Fruit fly (Drosophila melanogaster) whole organism, embryonic: ENCODE data around the gene Pdxk.

Experiments
- Awh ChIP-seq: fragments of 200-800 bp; sonication (Bioruptor generic); IDR thresholded peaks from 2 replicates; pipeline ENCODE4, ENCODE4 v1.3.6; 2022; ENCODE audit warnings: missing biosample characterization, missing genetic modification characterization
- CG10321 ChIP-seq: fragments of 200-800 bp; sonication (Bioruptor generic); IDR thresholded peaks from 2 replicates; pipeline ENCODE4 v1.3.6; 2022; ENCODE audit warnings: missing biosample characterization, missing genetic modification characterization
- CG13287 ChIP-seq: fragments of 200-800 bp; sonication (Bioruptor generic); IDR thresholded peaks from 2 replicates; pipeline ENCODE4 v1.3.6; 2022; ENCODE audit warnings: missing biosample characterization, missing genetic modification characterization; ENCODE audit not compliant: partially characterized antibody
- CG15514 ChIP-seq: fragments of 200-800 bp; sonication (Bioruptor generic); optimal IDR thresholded peaks from 3 replicates; lab custom pipeline; 2017; ENCODE audit warnings: missing biosample characterization, missing genetic modification characterization, mild to moderate bottlenecking, moderate library complexity, missing genetic modification reagents
- CG17359 ChIP-seq: fragments of 200-800 bp; sonication (Bioruptor generic); optimal IDR thresholded peaks from 3 replicates; lab custom pipeline; 2018; ENCODE audit warnings: missing biosample characterization, mild to moderate bottlenecking, missing genetic modification characterization, moderate library complexity
- CG2120 ChIP-seq: fragments of 200-800 bp; sonication (Bioruptor generic); optimal IDR thresholded peaks from 3 replicates; lab custom pipeline; 2016; ENCODE audit warnings: missing biosample characterization, missing genetic modification characterization
- CG32767 ChIP-seq: fragments of 200-800 bp; sonication (Bioruptor generic); IDR thresholded peaks from 2 replicates; pipeline ENCODE4 v1.3.6; 2022; ENCODE audit warnings: missing biosample characterization, missing genetic modification characterization
- CG34224 ChIP-seq: fragments of 200-800 bp; sonication (Bioruptor generic); IDR thresholded peaks from 3 replicates; pipeline ENCODE4 v1.3.6; 2022; ENCODE audit warnings: missing biosample characterization, missing genetic modification characterization; ENCODE audit not compliant: partially characterized antibody
- CG4328 ChIP-seq: fragments of 200-800 bp; sonication (Bioruptor generic); optimal IDR thresholded peaks from 3 replicates; lab custom pipeline; 2017; ENCODE audit warnings: missing biosample characterization, missing genetic modification reagents, missing genetic modification characterization
- CG5180 ChIP-seq: fragments of 200-800 bp; sonication (Bioruptor generic); optimal IDR thresholded peaks from 3 replicates; lab custom pipeline; 2017; ENCODE audit warnings: missing biosample characterization, missing genetic modification characterization, mild to moderate bottlenecking, moderate library complexity, missing genetic modification reagents
- CG6765 ChIP-seq: fragments of 200-800 bp; sonication (Bioruptor generic); optimal IDR thresholded peaks from 3 replicates; lab custom pipeline; 2017; ENCODE audit warnings: missing biosample characterization, mild to moderate bottlenecking, missing genetic modification characterization
- CG6791 ChIP-seq: fragments of 200-800 bp; sonication (Bioruptor generic); IDR thresholded peaks from 3 replicates; pipeline ENCODE4 v1.3.6; 2022; ENCODE audit warnings: missing biosample characterization, missing genetic modification characterization; ENCODE audit not compliant: partially characterized antibody
- CG7963 ChIP-seq: fragments of 200-800 bp; sonication (Bioruptor generic); IDR thresholded peaks from 3 replicates; pipeline ENCODE4 v1.3.6; 2022; ENCODE audit warnings: missing biosample characterization, missing genetic modification characterization; ENCODE audit not compliant: partially characterized antibody
- CG8089 ChIP-seq: fragments of 200-800 bp; sonication (Bioruptor generic); optimal IDR thresholded peaks from 3 replicates; lab custom pipeline; 2016; ENCODE audit warnings: missing biosample characterization, missing genetic modification characterization
- CG9215 ChIP-seq: fragments of 200-800 bp; sonication (Bioruptor generic); IDR thresholded peaks from 2 replicates; pipeline ENCODE4 v1.3.6; 2022; ENCODE audit warnings: missing biosample characterization, missing genetic modification characterization
- CG9437 ChIP-seq: fragments of 200-800 bp; sonication (Bioruptor generic); optimal IDR thresholded peaks from 2 replicates; lab custom pipeline; 2018; ENCODE audit warnings: missing biosample characterization, mild to moderate bottlenecking, missing genetic modification characterization
- CG9876 ChIP-seq: fragments of 200-800 bp; sonication (Bioruptor generic); optimal IDR thresholded peaks from 2 replicates; lab custom pipeline; 2016; ENCODE audit warnings: missing biosample characterization, missing genetic modification characterization
- Chrac-16 ChIP-seq: fragments of 200-800 bp; sonication (Bioruptor generic); optimal IDR thresholded peaks from 3 replicates; lab custom pipeline; 2016; ENCODE audit warnings: missing biosample characterization, missing genetic modification characterization
- Doc2 ChIP-seq: fragments of 200-800 bp; sonication (Bioruptor generic); IDR thresholded peaks from 2 replicates; pipeline ENCODE4 v1.3.6; 2022; ENCODE audit warnings: missing biosample characterization, missing genetic modification characterization
- Dp ChIP-seq: fragments of 200-800 bp; sonication (Bioruptor generic); optimal IDR thresholded peaks from 2 replicates; lab custom pipeline; 2018; ENCODE audit warnings: missing biosample characterization, mild to moderate bottlenecking, missing genetic modification characterization, moderate library complexity
- E2f2 ChIP-seq: fragments of 200-800 bp; sonication (Bioruptor generic); IDR thresholded peaks from 2 replicates; pipeline ENCODE4 v1.3.6; 2022; ENCODE audit warnings: missing biosample characterization, missing genetic modification characterization
- Ets97D ChIP-seq: fragments of 200-800 bp; sonication (Bioruptor generic); optimal IDR thresholded peaks from 3 replicates; lab custom pipeline; 2016; ENCODE audit warnings: missing biosample characterization, missing genetic modification characterization
- GATAe ChIP-seq: fragments of 200-800 bp; sonication (Bioruptor generic); conservative IDR thresholded peaks from 2 replicates; pipeline ENCODE4 v1.3.6; 2022; ENCODE audit warnings: missing biosample characterization, missing genetic modification characterization
- Hsf ChIP-seq: fragments of 200-800 bp; sonication (Bioruptor generic); optimal IDR thresholded peaks from 3 replicates; lab custom pipeline; 2016; ENCODE audit warnings: missing biosample characterization, missing genetic modification characterization
- MBD-R2 ChIP-seq: fragments of 200-800 bp; sonication (Bioruptor generic); IDR thresholded peaks from 2 replicates; pipeline ENCODE4 v1.3.6; 2022; ENCODE audit warnings: missing biosample characterization, missing genetic modification characterization
- Pdp1 ChIP-seq, 2 experiments: fragments of 200-800 bp; sonication (Bioruptor generic); optimal IDR thresholded peaks; 3 replicates each; lab custom pipeline; 2016; ENCODE audit warnings: missing biosample characterization in 2 of 2, missing genetic modification characterization in 2 of 2, mild to moderate bottlenecking in 1 of 2, moderate library complexity in 1 of 2
- Side ChIP-seq: fragments of 200-800 bp; sonication (Bioruptor generic); optimal IDR thresholded peaks from 2 replicates; lab custom pipeline; 2016; ENCODE audit warnings: missing biosample characterization, missing genetic modification characterization
- Six4 ChIP-seq: fragments of 200-800 bp; sonication (Bioruptor generic); optimal IDR thresholded peaks from 2 replicates; lab custom pipeline; 2016; ENCODE audit warnings: missing biosample characterization, missing genetic modification characterization
- Sry-δ ChIP-seq: fragments of 200-800 bp; sonication (Bioruptor generic); optimal IDR thresholded peaks from 2 replicates; lab custom pipeline; 2016; ENCODE audit warnings: missing biosample characterization, missing genetic modification characterization
- Ssrp ChIP-seq: fragments of 200-800 bp; sonication (Bioruptor generic); optimal IDR thresholded peaks from 2 replicates; lab custom pipeline; 2018; ENCODE audit warnings: missing biosample characterization, mild to moderate bottlenecking, missing genetic modification characterization, moderate library complexity
- Vsx1 ChIP-seq: fragments of 200-800 bp; sonication (Bioruptor generic); optimal IDR thresholded peaks from 2 replicates; lab custom pipeline; 2017; ENCODE audit warnings: missing biosample characterization, mild to moderate bottlenecking, missing genetic modification characterization, missing genetic modification reagents
- cato ChIP-seq: fragments of 200-800 bp; sonication (Bioruptor generic); optimal IDR thresholded peaks from 2 replicates; lab custom pipeline; 2016; ENCODE audit warnings: missing biosample characterization, missing genetic modification characterization, borderline replicate concordance
- crp ChIP-seq, 2 experiments: fragments of 200-800 bp; sonication (Bioruptor generic); optimal IDR thresholded peaks; 2 replicates in 1 of 2; 3 replicates in 1 of 2; lab custom pipeline; 2017; ENCODE audit warnings: missing biosample characterization in 2 of 2, missing genetic modification characterization in 2 of 2, mild to moderate bottlenecking in 1 of 2, moderate library complexity in 1 of 2
- danr ChIP-seq: fragments of 200-800 bp; sonication (Bioruptor generic); IDR thresholded peaks from 2 replicates; pipeline ENCODE4 v1.3.6; 2022; ENCODE audit warnings: missing biosample characterization, missing genetic modification characterization
- dm ChIP-seq: fragments of 200-800 bp; sonication (Bioruptor generic); optimal IDR thresholded peaks from 3 replicates; lab custom pipeline; 2016; ENCODE audit warnings: missing biosample characterization, missing genetic modification characterization
- ems ChIP-seq: fragments of 200-800 bp; sonication (Bioruptor generic); optimal IDR thresholded peaks from 3 replicates; lab custom pipeline; 2016; ENCODE audit warnings: missing biosample characterization, missing genetic modification characterization
- fd64A ChIP-seq: fragments of 200-800 bp; sonication (Bioruptor generic); optimal IDR thresholded peaks from 3 replicates; lab custom pipeline; 2018; ENCODE audit warnings: missing biosample characterization, mild to moderate bottlenecking, missing genetic modification characterization
- fru ChIP-seq: fragments of >200 bp; optimal IDR thresholded peaks from 2 replicates; lab custom pipeline; 2017
- grn ChIP-seq: fragments of 200-800 bp; sonication (Bioruptor generic); optimal IDR thresholded peaks from 3 replicates; lab custom pipeline; 2017; ENCODE audit warnings: missing biosample characterization, missing genetic modification characterization
- gsb-n ChIP-seq: fragments of 200-800 bp; sonication (Bioruptor generic); optimal IDR thresholded peaks from 3 replicates; lab custom pipeline; 2018; ENCODE audit warnings: missing biosample characterization, mild to moderate bottlenecking, missing genetic modification characterization
- hb ChIP-seq: fragments of 200-800 bp; sonication (Bioruptor generic); IDR thresholded peaks from 3 replicates; pipeline ENCODE4 v1.3.6; 2022; ENCODE audit warnings: missing biosample characterization, missing genetic modification characterization; ENCODE audit not compliant: partially characterized antibody
- lab ChIP-seq: fragments of 200-800 bp; sonication (Bioruptor generic); optimal IDR thresholded peaks from 3 replicates; lab custom pipeline; 2017; ENCODE audit warnings: missing biosample characterization, missing genetic modification characterization, mild to moderate bottlenecking, moderate library complexity, missing genetic modification reagents
- lbe ChIP-seq: fragments of 200-800 bp; sonication (Bioruptor generic); optimal IDR thresholded peaks from 2 replicates; lab custom pipeline; 2016; ENCODE audit warnings: missing biosample characterization, mild to moderate bottlenecking, missing genetic modification characterization
- lilli ChIP-seq: fragments of 200-800 bp; sonication (Bioruptor generic); optimal IDR thresholded peaks from 3 replicates; lab custom pipeline; 2016; ENCODE audit warnings: missing biosample characterization, missing genetic modification characterization
- mam ChIP-seq: fragments of 200-800 bp; sonication (Bioruptor generic); optimal IDR thresholded peaks from 3 replicates; lab custom pipeline; 2016; ENCODE audit warnings: missing biosample characterization, missing genetic modification characterization
- rib ChIP-seq: fragments of 200-800 bp; sonication (Bioruptor generic); IDR thresholded peaks from 2 replicates; pipeline ENCODE4 v1.3.6; 2022; ENCODE audit warnings: missing biosample characterization, missing genetic modification characterization
- run ChIP-seq: fragments of 200-800 bp; sonication (Bioruptor generic); optimal IDR thresholded peaks from 3 replicates; lab custom pipeline; 2018; ENCODE audit warnings: missing biosample characterization, mild to moderate bottlenecking, missing genetic modification characterization
- sens-2 ChIP-seq: fragments of 200-800 bp; sonication (Bioruptor generic); IDR thresholded peaks from 2 replicates; pipeline ENCODE4 v1.3.6; 2022; ENCODE audit warnings: missing biosample characterization, missing genetic modification characterization
- sob ChIP-seq: fragments of 200-800 bp; sonication (Bioruptor generic); IDR thresholded peaks from 2 replicates; pipeline ENCODE4 v1.3.6; 2022; ENCODE audit warnings: missing biosample characterization, missing genetic modification characterization
- tna ChIP-seq: fragments of 200-800 bp; sonication (Bioruptor generic); IDR thresholded peaks from 2 replicates; pipeline ENCODE4 v1.3.6; 2022; ENCODE audit warnings: missing biosample characterization, missing genetic modification characterization; ENCODE audit not compliant: partially characterized antibody
- wek ChIP-seq: fragments of 200-800 bp; sonication (Bioruptor generic); optimal IDR thresholded peaks from 3 replicates; lab custom pipeline; 2018; ENCODE audit warnings: missing biosample characterization, mild to moderate bottlenecking, missing genetic modification characterization, moderate library complexity

Pdxk gene

DNA sequence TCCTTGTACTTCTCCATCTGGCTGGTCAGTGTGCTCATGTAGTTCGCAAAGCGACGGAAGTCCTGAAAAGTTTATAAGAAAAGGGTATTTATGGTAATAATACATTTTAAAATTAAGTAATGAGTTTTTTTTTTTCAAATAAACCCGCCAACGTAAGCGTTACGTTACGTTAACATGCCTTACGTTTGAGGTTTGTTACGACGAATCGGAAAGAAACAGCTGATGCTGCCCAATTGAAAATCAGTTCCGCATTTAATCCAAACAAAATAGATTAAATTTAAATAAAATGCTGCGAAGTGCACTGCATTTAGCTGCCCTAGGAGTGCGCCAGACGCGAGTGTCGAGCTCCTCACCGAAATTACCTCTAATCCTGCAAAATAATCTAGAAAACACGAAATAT, 4.0 kb downstream of the Pdxk start, which contains the start of gene mRRF1:
Gene mRRF1 (plus strand): TSS at position 220 of the 400 bp plus-strand sequence.
- TF ChIP-seq Sry-δ (GFP tag; lab: Kevin White, UChicago) (no peak), tna (no peak), gsb-n (tag; lab: Kevin White, UChicago) (peak; percentile 9), lab (GFP tag; lab: Kevin White, UChicago) (no peak), E2f2 (GFP tag; lab: Robert Waterston, UW) (peak; percentile 81), CG17359 (tag; lab: Kevin White, UChicago) (peak; percentile 76), hb (GFP tag; lab: Robert Waterston, UW) (no peak), danr (GFP tag; lab: Robert Waterston, UW) (no peak), CG10321 (GFP tag; lab: Robert Waterston, UW) (no peak), Dp (peak; percentile 70), Pdp1 (GFP tag; optimal IDR thresholded peaks at IDR 0.05; lab: Kevin White, UChicago) (peak in 1 of 2 experiments; percentile 66), CG6791 (GFP tag; lab: Robert Waterston, UW) (no peak), CG9876 (no peak), CG9437 (peak; percentile 99), Chrac-16 (GFP tag; lab: Kevin White, UChicago) (no peak), Ets97D (no peak), Doc2 (no peak), MBD-R2 (peak; percentile 41; the same call in 1 of the 2 replicates), GATAe (GFP tag; lab: Robert Waterston, UW) (no peak), CG2120 (GFP tag; lab: Kevin White, UChicago) (no peak), Hsf (GFP tag; lab: Kevin White, UChicago) (no peak), CG4328 (GFP tag; lab: Kevin White, UChicago) (no peak), Vsx1 (GFP tag; lab: Kevin White, UChicago) (no peak), sob (GFP tag; lab: Robert Waterston, UW) (no peak), Six4 (GFP tag; lab: Kevin White, UChicago) (no peak), Side (GFP tag; lab: Kevin White, UChicago) (no peak), fru (lab: Kevin White, UChicago) (no peak), CG15514 (peak; percentile 40), cato (no peak), wek (GFP tag; lab: Kevin White, UChicago) (no peak), lbe (GFP tag; lab: Kevin White, UChicago) (no peak), run (tag; lab: Kevin White, UChicago) (no peak), Awh (GFP tag; lab: Robert Waterston, UW) (no peak), grn (no peak), CG5180 (no peak), CG13287 (GFP tag; lab: Robert Waterston, UW) (peak; percentile 36; the same call in 1 of the 2 replicates), CG7963 (no peak), rib (GFP tag; lab: Robert Waterston, UW) (no peak), sens-2 (GFP tag; lab: Robert Waterston, UW) (no peak), CG9215 (GFP tag; lab: Robert Waterston, UW) (no peak), fd64A (GFP tag; lab: Kevin White, UChicago) (no peak), CG8089 (GFP tag; lab: Kevin White, UChicago) (no peak), crp (GFP tag; optimal IDR thresholded peaks at IDR 0.05; lab: Kevin White, UChicago) (peak in 1 of 2 experiments; percentile 80), CG32767 (GFP tag; lab: Robert Waterston, UW) (no peak), dm (GFP tag; lab: Kevin White, UChicago) (no peak), CG34224 (GFP tag; lab: Robert Waterston, UW) (peak; percentile 35; the same call in 1 of the 3 replicates), ems (GFP tag; lab: Kevin White, UChicago) (no peak), CG6765 (no peak), lilli (no peak), mam (no peak), Ssrp (tag; lab: Kevin White, UChicago) (no peak)
